Worm (Caenorhabditis elegans) whole organism, midembryonic: ENCODE results near the gene F14D7.18.

ENCODE experiments used
- cog-1 ChIP-seq: sonication (generic microtip); optimal IDR thresholded peaks from 2 replicates; lab custom pipeline; 2016; ENCODE audit warnings: missing genetic modification characterization, missing compliant biosample characterization
- flt-1 ChIP-seq: fragments of 200-800 bp; sonication (Bioruptor generic); IDR thresholded peaks from 2 replicates; pipeline ENCODE4 v1.3.6; 2022; ENCODE audit warnings: missing genetic modification characterization, missing compliant biosample characterization
- klf-2 ChIP-seq: fragments of 200-800 bp; sonication (Bioruptor generic); conservative IDR thresholded peaks from 2 replicates; pipeline ENCODE4 v1.3.6; 2022; ENCODE audit warnings: missing genetic modification reagents, missing genetic modification characterization, missing compliant biosample characterization
- ref-1 ChIP-seq: fragments of 200-800 bp; sonication (Bioruptor generic); conservative IDR thresholded peaks from 2 replicates; pipeline ENCODE4 v1.3.6; 2022; ENCODE audit warnings: missing genetic modification reagents, missing genetic modification characterization, missing compliant biosample characterization
- tab-1 ChIP-seq: fragments of 200-800 bp; sonication (Bioruptor generic); IDR thresholded peaks from 2 replicates; pipeline ENCODE4 v1.3.6; 2022; ENCODE audit warnings: missing genetic modification characterization, missing compliant biosample characterization
- ztf-23 ChIP-seq: fragments of 200-800 bp; sonication (Bioruptor generic); IDR thresholded peaks from 2 replicates; pipeline ENCODE4 v1.3.6; 2022; ENCODE audit warnings: missing genetic modification reagents, missing genetic modification characterization, missing compliant biosample characterization

DNA sequence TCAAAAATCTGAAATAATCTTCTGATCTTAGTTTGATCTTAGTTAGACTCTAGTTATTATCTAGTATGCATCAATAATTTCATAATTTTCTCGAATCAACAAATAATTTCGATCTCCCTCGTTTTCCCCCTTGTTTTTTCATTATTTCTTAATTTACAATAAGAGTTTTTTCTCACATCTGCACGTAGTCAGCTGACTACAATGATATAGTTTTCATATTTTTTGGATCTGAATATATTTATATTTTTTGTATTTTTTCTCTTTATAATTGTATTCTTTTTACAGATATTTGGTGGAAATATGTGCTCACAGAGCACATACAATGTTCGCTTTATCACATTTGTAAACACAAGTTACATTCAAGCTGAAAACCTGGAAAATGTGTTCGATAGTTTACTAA is 46.6 kb downstream of the F14D7.18 start, which contains the start of gene sre-7:
- no peak for TF ChIP-seq tab-1 (GFP tag; lab: Robert Waterston, UW)
- no peak for TF ChIP-seq ztf-23 (GFP tag; lab: Robert Waterston, UW)
- no peak for TF ChIP-seq cog-1 (tag; lab: Kevin White, UChicago)
- TF ChIP-seq flt-1, result no peak
- TF ChIP-seq ref-1, result no peak
- no peak for TF ChIP-seq klf-2 (GFP tag; lab: Robert Waterston, UW)
